Worm (Caenorhabditis elegans) whole organism, mixed stage, embryonic: Measurements from ENCODE around the gene K10C8.4.

Source experiments
- bed-3 ChIP-seq: fragments of 200-800 bp; sonication (Bioruptor generic); optimal IDR thresholded peaks from 3 replicates; lab custom pipeline; 2018; ENCODE audit warnings: mild to moderate bottlenecking, missing genetic modification characterization, moderate library complexity, missing compliant biosample characterization
- elt-3 ChIP-seq: fragments of 150-350 bp; optimal IDR thresholded peaks from 2 replicates; lab custom pipeline; 2014; ENCODE audit warnings: missing biosample characterization, missing genetic modification characterization
- flh-1 ChIP-seq: fragments of 200-800 bp; sonication (Bioruptor generic); optimal IDR thresholded peaks from 2 replicates; lab custom pipeline; 2018; ENCODE audit warnings: mild to moderate bottlenecking, missing genetic modification characterization, moderate library complexity, missing compliant biosample characterization
- nhr-237 ChIP-seq: fragments of 150-350 bp; optimal IDR thresholded peaks from 2 replicates; lab custom pipeline; 2014; ENCODE audit warnings: missing biosample characterization, missing genetic modification characterization

- no peak for TF ChIP-seq elt-3 (tag; lab: Kevin White, UChicago)
- no peak for TF ChIP-seq flh-1 (GFP tag; lab: Kevin White, UChicago)
- no peak for TF ChIP-seq bed-3 (GFP tag; lab: Kevin White, UChicago)
- TF ChIP-seq nhr-237 = no peak
Measured at ce11 chrV:12727104-12727637, 31.1 kb downstream of the K10C8.4 start, which contains the start of gene R11D1.13.
